Fruit fly (Drosophila melanogaster) whole organism, prepupa: ENCODE data around the gene CG18265.

Experiments used
- CG8632 ChIP-seq: fragments of 200-800 bp; sonication (Bioruptor generic); optimal IDR thresholded peaks from 3 replicates; lab custom pipeline; 2016; ENCODE audit warnings: missing biosample characterization, missing genetic modification characterization
- CG9139 ChIP-seq: fragments of 200-800 bp; sonication (Bioruptor generic); optimal IDR thresholded peaks from 3 replicates; lab custom pipeline; 2017; ENCODE audit warnings: missing biosample characterization, mild to moderate bottlenecking, missing genetic modification characterization
- Sox102F ChIP-seq: fragments of 200-800 bp; sonication (Bioruptor generic); optimal IDR thresholded peaks from 2 replicates; lab custom pipeline; 2016; ENCODE audit warnings: missing biosample characterization, mild to moderate bottlenecking, missing genetic modification characterization
- dac ChIP-seq: fragments of 200-800 bp; sonication (Bioruptor generic); optimal IDR thresholded peaks from 2 replicates; lab custom pipeline; 2017; ENCODE audit warnings: missing biosample characterization, mild to moderate bottlenecking, missing genetic modification characterization
- eg ChIP-seq: fragments of 200-800 bp; sonication (Bioruptor generic); IDR thresholded peaks from 3 replicates; pipeline ENCODE4 v1.3.6; 2022; ENCODE audit warnings: missing biosample characterization, missing genetic modification characterization
- svp ChIP-seq: fragments of 200-800 bp; sonication (Bioruptor generic); peaks from one replicate; lab custom pipeline; 2016; ENCODE audit warnings: missing biosample characterization, missing genetic modification characterization

DNA sequence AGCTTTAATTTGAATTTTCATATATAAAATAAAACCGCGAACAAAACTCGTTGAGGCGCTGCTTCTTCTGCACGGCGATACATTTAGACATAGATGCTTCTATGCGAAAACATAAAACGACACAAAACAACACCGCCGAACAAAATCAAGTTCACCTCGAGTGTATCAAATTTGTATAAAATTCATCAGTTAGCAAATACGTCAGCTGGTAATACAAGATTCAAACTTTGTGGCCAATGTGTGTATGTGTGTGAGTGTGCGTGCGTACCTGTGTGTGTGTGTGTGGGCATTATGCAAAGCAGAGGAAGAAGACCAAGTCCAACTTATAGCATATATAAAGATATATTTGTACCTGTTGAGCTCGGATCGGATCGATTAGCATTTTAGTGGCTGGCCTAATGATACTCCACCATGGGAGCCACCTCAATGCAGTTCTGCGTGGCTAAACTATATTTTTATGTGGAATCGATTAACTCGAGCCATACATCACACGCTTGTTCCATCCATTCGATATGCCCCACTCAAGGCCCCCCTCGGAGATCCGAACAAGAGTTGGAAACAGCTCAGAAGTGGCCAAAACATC is 44.7 kb upstream of the CG18265 start:
- TF ChIP-seq Sox102F, result no peak
- TF ChIP-seq CG8632 (GFP tag; lab: Kevin White, UChicago), result no peak
- TF ChIP-seq svp, result no peak
- TF ChIP-seq CG9139 (GFP tag; lab: Kevin White, UChicago), result no peak
- no peak for TF ChIP-seq dac (GFP tag; lab: Kevin White, UChicago)
- no peak for TF ChIP-seq eg
